Worm (Caenorhabditis elegans): ENCODE data around the gene T10D4.6.

DNA sequence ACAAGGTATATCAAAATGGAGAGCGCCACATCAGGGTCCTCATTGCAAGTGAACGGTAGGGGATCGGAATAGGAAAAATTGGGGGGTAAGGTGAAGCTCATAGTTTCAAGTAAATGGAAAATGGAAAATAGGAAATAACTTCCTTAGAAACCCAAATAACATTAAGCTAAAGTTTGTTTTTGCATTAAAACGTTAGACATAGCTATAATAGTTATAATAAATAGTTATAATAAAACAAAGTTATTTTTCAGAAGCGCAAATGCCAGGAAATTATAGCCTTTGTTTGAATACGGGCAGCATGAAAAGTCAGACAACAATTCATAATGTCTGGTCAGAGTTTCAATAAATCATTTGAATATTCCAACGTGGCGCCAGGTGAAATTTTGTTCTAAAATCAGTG, 18.6 kb upstream of the T10D4.6 start, which contains the start of gene srg-24:
- TF ChIP-seq snpc-4 (tag; optimal IDR thresholded peaks at IDR 0.05) (no peak), ama-1 (optimal IDR thresholded peaks at IDR 0.05) (no peak), nfya-1 (tag; optimal IDR thresholded peaks at IDR 0.05; ENCODE audit: insufficient read depth) (no peak), zag-1 (tag; optimal IDR thresholded peaks at IDR 0.05) (no peak), unc-62 (GFP tag; optimal IDR thresholded peaks at IDR 0.05) (no peak), elt-1 (tag; optimal IDR thresholded peaks at IDR 0.05) (no peak)
